Worm (Caenorhabditis elegans): ENCODE data around the gene tmem-145.

ce11 chrX:12103712-12104111, 30.0 kb upstream of the tmem-145 start, which contains the start of gene W03G11.3:
- no peak for TF ChIP-seq snpc-1.3 (tag; optimal IDR thresholded peaks at IDR 0.05; ENCODE audit: insufficient read depth)
- no peak for TF ChIP-seq let-526 (GFP tag; IDR thresholded peaks at IDR 0.05)
- no peak for TF ChIP-seq lin-35 (GFP tag; optimal IDR thresholded peaks at IDR 0.05)
- TF ChIP-seq ceh-40 (GFP tag; IDR thresholded peaks at IDR 0.05) = no peak
- no peak for TF ChIP-seq unc-62 (GFP tag; optimal IDR thresholded peaks at IDR 0.05)
- no peak for TF ChIP-seq lin-26 (GFP tag; IDR thresholded peaks at IDR 0.05)
- TF ChIP-seq ceh-91 (GFP tag; IDR thresholded peaks at IDR 0.05) = no peak
- TF ChIP-seq ama-1 (optimal IDR thresholded peaks at IDR 0.05) = no peak
- TF ChIP-seq ama-1 (GFP tag; optimal IDR thresholded peaks at IDR 0.05) = no peak
